Worm (Caenorhabditis elegans) whole organism, late embryonic: ENCODE results near the gene C50F4.1.
A peak's percentile ranks its signal among the peaks of the same experiment; 100 is the strongest.

Source experiments
- F13H6.1 ChIP-seq: sonication (generic microtip); optimal IDR thresholded peaks from 2 replicates; lab custom pipeline; 2016; ENCODE audit warnings: missing genetic modification characterization, missing compliant biosample characterization
- ahr-1 ChIP-seq: sonication (generic microtip); optimal IDR thresholded peaks from 2 replicates; lab custom pipeline; 2016; ENCODE audit warnings: missing genetic modification characterization, missing compliant biosample characterization
- dmd-4 ChIP-seq: sonication (generic microtip); optimal IDR thresholded peaks from 2 replicates; lab custom pipeline; 2016; ENCODE audit warnings: borderline replicate concordance, missing genetic modification characterization, missing compliant biosample characterization
- fkh-10 ChIP-seq: fragments of 150-350 bp; optimal IDR thresholded peaks from 2 replicates; lab custom pipeline; 2014; ENCODE audit warnings: missing biosample characterization, missing genetic modification reagents, missing genetic modification characterization
- hlh-8 ChIP-seq: sonication (generic microtip); optimal IDR thresholded peaks from 2 replicates; lab custom pipeline; 2016; ENCODE audit warnings: missing genotype, missing genetic modification characterization, missing compliant biosample characterization
- lin-11 ChIP-seq: fragments of 200-800 bp; sonication (Bioruptor generic); optimal IDR thresholded peaks from 2 replicates; lab custom pipeline; 2018; ENCODE audit warnings: mild to moderate bottlenecking, missing genetic modification characterization, missing compliant biosample characterization
- nfya-1 ChIP-seq: sonication (generic microtip); optimal IDR thresholded peaks from 2 replicates; lab custom pipeline; 2017; ENCODE audit warnings: missing genetic modification characterization, mild to moderate bottlenecking, missing compliant biosample characterization, antibody characterized with exemption, moderate library complexity
- nhr-11 ChIP-seq: fragments of 150-350 bp; optimal IDR thresholded peaks from 2 replicates; lab custom pipeline; 2014; ENCODE audit warnings: missing biosample characterization, missing genetic modification characterization
- pax-1 ChIP-seq: fragments of 150-350 bp; optimal IDR thresholded peaks from 2 replicates; lab custom pipeline; 2014; ENCODE audit warnings: missing biosample characterization, missing genetic modification characterization
- pha-2 ChIP-seq: sonication (generic microtip); optimal IDR thresholded peaks from 2 replicates; lab custom pipeline; 2017; ENCODE audit warnings: mild to moderate bottlenecking, missing genetic modification characterization, missing compliant biosample characterization
- rnt-1 ChIP-seq: sonication (generic microtip); optimal IDR thresholded peaks from 2 replicates; lab custom pipeline; 2016; ENCODE audit warnings: missing genetic modification characterization, missing compliant biosample characterization
- unc-3 ChIP-seq, 2 experiments: fragments of 200-800 bp in 1 of 2; sonication (Bioruptor generic) in 1 of 2; sonication (generic microtip) in 1 of 2; conservative IDR thresholded peaks in 1 of 2; optimal IDR thresholded peaks in 1 of 2; 2 replicates each; pipeline versions ENCODE4 v1.3.6 to Lab custom; 2016 to 2022; ENCODE audit warnings: missing compliant biosample characterization in 2 of 2, missing genetic modification characterization in 2 of 2, missing genetic modification reagents in 1 of 2

DNA sequence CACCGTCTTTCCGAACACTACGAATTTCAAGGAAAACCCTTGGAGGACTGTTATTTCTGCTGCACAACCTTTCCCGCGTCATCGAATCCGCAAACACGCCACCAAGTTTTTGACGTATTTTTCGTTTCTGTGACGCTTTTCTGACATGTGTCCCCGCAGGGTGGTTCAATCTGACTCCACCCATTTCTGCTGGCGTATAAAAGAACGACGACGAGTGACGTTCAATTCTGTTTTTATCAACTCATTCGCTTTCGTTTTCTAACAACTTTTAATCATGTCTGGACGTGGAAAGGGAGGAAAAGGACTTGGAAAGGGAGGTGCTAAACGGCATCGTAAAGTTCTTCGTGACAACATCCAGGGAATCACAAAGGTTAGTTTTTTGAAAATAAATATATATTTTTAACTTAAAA lies 20.3 kb downstream of the C50F4.1 start, which contains the start of gene his-37:
- peak; percentile 85 for TF ChIP-seq nhr-11 (tag; lab: Kevin White, UChicago)
- TF ChIP-seq dmd-4 = peak; percentile 11
- peak; percentile 12 for TF ChIP-seq pha-2 (tag; lab: Kevin White, UChicago)
- no peak for TF ChIP-seq lin-11
- no peak for TF ChIP-seq ahr-1
- TF ChIP-seq rnt-1 (tag; lab: Kevin White, UChicago) = peak; percentile 93
- TF ChIP-seq hlh-8 (tag; lab: Kevin White, UChicago) = peak; percentile 41
- TF ChIP-seq pax-1 = peak; percentile 79
- no peak for TF ChIP-seq F13H6.1
- peak; percentile 93 for TF ChIP-seq nfya-1 (tag; lab: Kevin White, UChicago)
- TF ChIP-seq fkh-10 (GFP tag; lab: Kevin White, UChicago) = peak; percentile 50
- TF ChIP-seq unc-3 (GFP tag; conservative IDR thresholded peaks at IDR 0.05; lab: Robert Waterston, UW) = no peak
- TF ChIP-seq unc-3 (tag; optimal IDR thresholded peaks at IDR 0.05; lab: Kevin White, UChicago) = peak; percentile 65
